Fruit fly (Drosophila melanogaster): Measurements from ENCODE around the gene Ama.

The Ama gene

DNA sequence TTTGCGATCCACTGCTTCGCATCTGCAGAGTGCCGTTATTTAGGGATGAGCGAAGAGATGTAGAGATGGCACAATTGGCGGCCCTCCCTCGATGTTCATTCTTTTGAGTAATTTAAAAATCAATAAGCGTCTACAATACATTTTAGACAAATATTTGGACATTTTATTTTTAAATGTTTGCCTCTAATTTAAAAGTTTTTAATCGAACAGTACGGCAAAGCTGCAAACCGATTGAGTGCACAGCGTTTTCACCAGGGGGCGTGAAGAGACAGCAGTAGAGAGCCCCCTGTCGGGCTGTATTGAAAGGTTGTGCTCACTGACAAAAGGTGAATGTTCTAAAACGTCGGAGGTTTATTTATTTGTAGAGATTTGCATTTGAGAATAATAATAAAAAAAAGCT, 3.0 kb upstream of the Ama start, which contains the start of gene bcd (continued):
- TF ChIP-seq CG9797 (GFP tag; optimal IDR thresholded peaks at IDR 0.05) (peak; percentile 10), D19A (tag; optimal IDR thresholded peaks at IDR 0.05) (peak; percentile 50), CG16863 (GFP tag; optimal IDR thresholded peaks at IDR 0.05) (peak; percentile 75), Stat92E (GFP tag; optimal IDR thresholded peaks at IDR 0.05) (peak in 1 of 3 experiments; percentile 31), Hey (tag; optimal IDR thresholded peaks at IDR 0.05) (no peak), da (GFP tag; optimal IDR thresholded peaks at IDR 0.05) (peak; percentile 71), gem (tag; optimal IDR thresholded peaks at IDR 0.05) (peak; percentile 78), Hr78 (GFP tag; optimal IDR thresholded peaks at IDR 0.05) (no peak), CG14965 (GFP tag; optimal IDR thresholded peaks at IDR 0.05; ENCODE audit: borderline replicate concordance) (peak; percentile 2), CG7556 (GFP tag; optimal IDR thresholded peaks at IDR 0.05) (peak; percentile 22), CG32767 (GFP tag; IDR thresholded peaks at IDR 0.05) (peak; percentile 75), CG14667 (GFP tag; IDR thresholded peaks at IDR 0.05) (peak; percentile 75), CG14014 (GFP tag; IDR thresholded peaks at IDR 0.05) (peak; percentile 83), CG10565 (GFP tag; optimal IDR thresholded peaks at IDR 0.05) (no peak), Lim3 (GFP tag; IDR thresholded peaks at IDR 0.05) (no peak), CG8924 (tag; optimal IDR thresholded peaks at IDR 0.05) (peak; percentile 66), CG9817 (tag; optimal IDR thresholded peaks at IDR 0.05) (peak; percentile 76), HmgD (GFP tag; optimal IDR thresholded peaks at IDR 0.05) (peak; percentile 89), CG32772 (GFP tag; IDR thresholded peaks at IDR 0.05) (peak; percentile 81), onecut (GFP tag; IDR thresholded peaks at IDR 0.05) (peak; percentile 77), CG30020 (tag; optimal IDR thresholded peaks at IDR 0.05) (no peak), CG2712 (tag; optimal IDR thresholded peaks at IDR 0.05) (peak; percentile 81), Doc3 (GFP tag; IDR thresholded peaks at IDR 0.05; ENCODE audit: partially characterized antibody) (peak; percentile 46; the same call in 1 of the 3 replicates), lilli (GFP tag; optimal IDR thresholded peaks at IDR 0.05) (peak; percentile 81), cad (GFP tag; optimal IDR thresholded peaks at IDR 0.05) (peak; percentile 43), CG3995 (GFP tag; optimal IDR thresholded peaks at IDR 0.05) (no peak), crc (GFP tag; optimal IDR thresholded peaks at IDR 0.05) (no peak), otp (GFP tag; IDR thresholded peaks at IDR 0.05) (peak; percentile 83), CG8478 (optimal IDR thresholded peaks at IDR 0.05) (no peak), ranshi (GFP tag; IDR thresholded peaks at IDR 0.05) (peak; percentile 73), CG7357 (GFP tag; IDR thresholded peaks at IDR 0.05) (peak; percentile 58; the same call in 1 of the 3 replicates), HLHmδ (GFP tag; optimal IDR thresholded peaks at IDR 0.05) (peak; percentile 79), ham (GFP tag; IDR thresholded peaks at IDR 0.05) (no peak), CG8765 (GFP tag; IDR thresholded peaks at IDR 0.05) (peak; percentile 66), gcm (GFP tag; optimal IDR thresholded peaks at IDR 0.05) (no peak), Rx (GFP tag; IDR thresholded peaks at IDR 0.05) (peak; percentile 69), Xrp1 (GFP tag; IDR thresholded peaks at IDR 0.05) (peak; percentile 85), CG12299 (tag; optimal IDR thresholded peaks at IDR 0.05) (peak; percentile 19), pb (GFP tag; optimal IDR thresholded peaks at IDR 0.05) (peak; percentile 65), NC2α (GFP tag; optimal IDR thresholded peaks at IDR 0.05) (peak; percentile 60), CG10209 (GFP tag; optimal IDR thresholded peaks at IDR 0.05) (peak; percentile 73), mirr (GFP tag; optimal IDR thresholded peaks at IDR 0.05) (no peak), CG2202 (tag; optimal IDR thresholded peaks at IDR 0.05) (peak; percentile 30), Dad (GFP tag; optimal IDR thresholded peaks at IDR 0.05) (peak; percentile 71), wor (GFP tag; IDR thresholded peaks at IDR 0.05) (peak; percentile 67), vfl (GFP tag; optimal IDR thresholded peaks at IDR 0.05) (peak; percentile 49), lov (optimal IDR thresholded peaks at IDR 0.05) (no peak), lov (GFP tag; IDR thresholded peaks at IDR 0.05) (0 out of 3 replicates have a peak, but pooled peaks have one; percentile 56), hb (GFP tag; IDR thresholded peaks at IDR 0.05; ENCODE audit: partially characterized antibody) (no peak), chn (GFP tag; optimal IDR thresholded peaks at IDR 0.05) (peak; percentile 81), btn (GFP tag; optimal IDR thresholded peaks at IDR 0.05) (peak; percentile 61), CG11723 (GFP tag; optimal IDR thresholded peaks at IDR 0.05) (no peak)

All from whole organism, embryonic.